Worm (Caenorhabditis elegans): ENCODE measurements around the gene srd-13.

Gene srd-13

DNA sequence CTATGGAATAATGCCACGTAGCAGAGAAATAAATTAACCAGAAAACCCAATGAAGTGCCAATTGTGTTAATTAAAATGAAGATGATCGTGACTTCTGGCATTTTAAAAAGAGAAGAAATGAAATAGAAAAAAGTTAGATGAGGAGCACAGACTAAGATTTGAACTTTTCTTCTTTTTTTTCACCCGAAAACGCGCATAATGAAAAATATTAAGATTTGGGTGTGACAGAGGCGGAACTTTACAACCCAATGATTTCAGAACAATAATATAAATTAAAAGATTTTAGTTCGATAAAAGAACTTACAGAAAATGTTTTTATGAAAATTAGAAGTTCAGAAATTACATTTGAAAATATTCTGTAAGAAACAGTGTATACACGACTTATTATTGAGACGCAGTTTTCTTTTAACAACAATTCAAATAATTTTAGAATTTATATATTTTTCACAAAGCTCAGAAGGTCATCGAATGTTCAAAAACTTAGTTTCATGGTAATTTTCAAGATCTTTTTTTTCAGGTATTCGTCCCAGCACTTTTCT is 10.1 kb upstream of the srd-13 start, which contains the start of the genes srd-8 and B0547.2:
TSS of gene srd-8 (minus strand) at position 101 of the 539 bp plus-strand sequence.
TSS of gene B0547.2 (plus strand) at position 489 of the 539 bp plus-strand sequence.
- TF ChIP-seq skn-1 (tag; optimal IDR thresholded peaks at IDR 0.05), result no peak
- no peak for TF ChIP-seq alr-1 (tag; optimal IDR thresholded peaks at IDR 0.05)
- no peak for TF ChIP-seq lin-13 (GFP tag; optimal IDR thresholded peaks at IDR 0.05)
- TF ChIP-seq nhr-10 (tag; optimal IDR thresholded peaks at IDR 0.05), result no peak
- no peak for TF ChIP-seq unc-62 (GFP tag; optimal IDR thresholded peaks at IDR 0.05)
- no peak for TF ChIP-seq lin-39 (tag; optimal IDR thresholded peaks at IDR 0.05)
- no peak for TF ChIP-seq ztf-4 (tag; optimal IDR thresholded peaks at IDR 0.05)
- TF ChIP-seq egl-27 (tag; optimal IDR thresholded peaks at IDR 0.05), result no peak

DNA sequence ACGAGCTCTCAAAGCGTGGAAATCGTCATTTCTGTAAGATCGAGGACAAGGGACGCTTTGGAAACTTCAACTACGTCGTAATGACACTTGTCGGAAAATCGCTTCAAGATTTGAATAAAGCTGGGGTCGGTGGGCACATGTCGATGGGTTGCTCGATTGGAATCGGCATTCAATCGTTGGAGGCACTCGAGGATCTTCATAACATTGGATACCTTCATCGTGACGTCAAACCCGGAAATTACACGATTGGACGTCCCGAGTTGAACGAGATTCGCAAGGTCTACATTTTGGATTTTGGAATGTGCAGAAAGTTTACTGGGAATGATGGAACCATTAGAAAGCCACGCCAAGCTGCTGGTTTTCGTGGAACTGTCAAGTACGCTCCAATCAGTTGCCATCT is 2.9 kb downstream of the srd-13 start:
- TF ChIP-seq ztf-1 (GFP tag; conservative IDR thresholded peaks at IDR 0.05) (no peak), alr-1 (tag; optimal IDR thresholded peaks at IDR 0.05) (no peak), ztf-11 (tag; optimal IDR thresholded peaks at IDR 0.05) (no peak), dmd-4 (tag; optimal IDR thresholded peaks at IDR 0.05) (no peak), F13H6.1 (tag; optimal IDR thresholded peaks at IDR 0.05) (no peak)

DNA sequence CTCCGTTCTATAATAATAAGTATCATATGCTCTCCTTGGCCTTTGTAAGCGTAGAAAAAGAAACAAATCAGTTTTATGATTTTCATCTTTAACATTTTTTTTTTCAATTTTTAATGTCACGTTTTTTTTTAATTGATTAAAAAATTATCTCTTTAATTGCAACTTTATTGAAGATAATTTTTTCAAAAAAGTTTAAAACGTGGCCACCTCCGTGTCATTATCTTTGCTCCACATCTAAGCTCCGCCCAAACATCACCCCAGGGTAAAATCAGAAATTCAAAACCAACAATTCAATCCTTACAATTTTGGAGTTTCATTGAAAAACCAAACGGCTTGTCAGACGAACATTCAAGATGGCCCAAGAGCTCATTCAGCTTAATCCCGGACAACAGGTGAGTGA is 3.8 kb downstream of the srd-13 start, which contains the start of gene ttbk-8.2:
TSS of gene ttbk-8.2 (plus strand) at position 301 of the 400 bp plus-strand sequence.
- TF ChIP-seq nhr-21 (tag; optimal IDR thresholded peaks at IDR 0.05) (no peak), ztf-4 (tag; optimal IDR thresholded peaks at IDR 0.05) (no peak), elt-1 (tag; optimal IDR thresholded peaks at IDR 0.05) (no peak), fos-1 (tag; optimal IDR thresholded peaks at IDR 0.05) (no peak)

DNA sequence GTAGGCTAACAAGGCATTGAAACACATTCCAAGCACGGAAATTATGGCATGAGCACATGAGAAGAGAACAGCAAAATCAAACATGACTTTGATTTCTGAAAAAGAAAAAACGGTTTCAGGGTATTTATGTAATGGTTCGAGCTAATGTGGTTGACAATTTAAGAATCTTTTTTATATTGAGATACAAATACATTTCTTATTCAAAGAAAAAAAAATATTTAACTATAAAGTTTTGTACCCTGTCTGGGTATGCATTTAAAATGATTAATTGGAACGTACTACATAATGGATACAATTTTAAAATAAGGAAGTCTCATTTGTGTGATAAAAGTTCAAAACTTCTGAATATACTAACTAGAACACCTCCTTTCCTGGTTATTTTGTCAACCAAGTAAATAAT is 5.3 kb downstream of the srd-13 start, which contains the start of gene srd-12:
TSS of gene srd-12 (minus strand) at position 101 of the 400 bp plus-strand sequence.
- TF ChIP-seq lin-13 (GFP tag; optimal IDR thresholded peaks at IDR 0.05) (no peak), peb-1 (tag; optimal IDR thresholded peaks at IDR 0.05) (no peak), ztf-4 (tag; optimal IDR thresholded peaks at IDR 0.05) (no peak), egl-27 (tag; optimal IDR thresholded peaks at IDR 0.05) (no peak), ama-1 (optimal IDR thresholded peaks at IDR 0.05) (no peak), unc-62 (GFP tag; optimal IDR thresholded peaks at IDR 0.05) (no peak), sma-3 (GFP tag; optimal IDR thresholded peaks at IDR 0.05) (no peak), mdl-1 (tag; optimal IDR thresholded peaks at IDR 0.05) (no peak), alr-1 (tag; optimal IDR thresholded peaks at IDR 0.05) (no peak), nhr-129 (tag; optimal IDR thresholded peaks at IDR 0.05) (no peak), elt-1 (tag; optimal IDR thresholded peaks at IDR 0.05) (no peak), ztf-11 (tag; optimal IDR thresholded peaks at IDR 0.05) (no peak), dmd-4 (tag; optimal IDR thresholded peaks at IDR 0.05) (no peak), nhr-11 (tag; optimal IDR thresholded peaks at IDR 0.05) (no peak)

DNA sequence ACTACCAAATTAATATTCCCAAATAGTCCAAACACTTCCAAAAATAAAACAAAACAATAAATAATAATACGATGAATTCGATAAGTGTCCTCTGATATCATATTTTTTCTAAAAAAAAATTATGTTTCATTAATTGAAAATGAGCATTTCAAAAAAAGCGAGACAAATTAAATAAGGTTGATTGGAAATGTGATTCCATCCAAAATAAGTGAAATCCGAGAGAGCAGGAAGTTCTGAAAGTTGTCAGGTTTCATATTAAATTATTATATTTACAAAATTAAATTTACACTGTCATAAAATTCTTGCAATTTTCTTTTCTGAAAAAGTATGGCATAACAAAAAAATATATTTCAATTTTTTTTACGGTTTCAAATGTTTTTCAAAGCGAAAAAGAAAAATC is 8.4 kb downstream of the srd-13 start, which contains the start of gene srsx-14:
TSS of gene srsx-14 (minus strand) at position 101 of the 400 bp plus-strand sequence.
- no peak for TF ChIP-seq mdl-1 (tag; optimal IDR thresholded peaks at IDR 0.05)
- TF ChIP-seq nhr-77 (tag; optimal IDR thresholded peaks at IDR 0.05), result no peak
- no peak for TF ChIP-seq peb-1 (tag; optimal IDR thresholded peaks at IDR 0.05)
- no peak for TF ChIP-seq F13H6.1 (tag; optimal IDR thresholded peaks at IDR 0.05)
- TF ChIP-seq ama-1 (optimal IDR thresholded peaks at IDR 0.05), result no peak
- TF ChIP-seq aly-2 (tag; optimal IDR thresholded peaks at IDR 0.05), result no peak
- no peak for TF ChIP-seq nhr-23 (tag; optimal IDR thresholded peaks at IDR 0.05)
- no peak for TF ChIP-seq unc-39 (tag; optimal IDR thresholded peaks at IDR 0.05)
- no peak for TF ChIP-seq nhr-129 (tag; optimal IDR thresholded peaks at IDR 0.05)
- no peak for TF ChIP-seq fos-1 (tag; optimal IDR thresholded peaks at IDR 0.05)
- TF ChIP-seq ceh-82 (tag; optimal IDR thresholded peaks at IDR 0.05), result no peak
- no peak for TF ChIP-seq unc-55 (GFP tag; optimal IDR thresholded peaks at IDR 0.05)
- no peak for TF ChIP-seq mab-5 (tag; optimal IDR thresholded peaks at IDR 0.05)
- TF ChIP-seq lsy-2 (tag; optimal IDR thresholded peaks at IDR 0.05), result no peak
- no peak for TF ChIP-seq nhr-11 (tag; optimal IDR thresholded peaks at IDR 0.05)

DNA sequence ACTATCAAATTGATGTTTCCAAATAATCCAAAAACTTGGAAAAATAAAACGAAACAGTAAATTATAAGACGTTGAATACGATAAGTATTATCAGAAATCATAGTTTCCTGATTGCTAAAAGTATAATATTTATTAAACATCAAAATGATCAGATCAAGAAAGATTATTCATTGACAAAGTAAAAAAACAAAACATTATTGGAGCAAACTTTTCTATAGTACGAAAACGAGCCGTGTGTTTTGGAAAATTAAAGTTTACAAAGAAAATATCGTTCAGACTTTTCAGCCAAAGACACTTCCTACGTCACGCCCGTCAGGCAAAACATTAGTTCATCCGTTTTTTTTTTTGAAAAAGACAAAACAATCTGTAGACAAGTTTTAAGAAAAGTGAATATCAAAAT is 11.7 kb downstream of the srd-13 start, which contains the start of gene srsx-15:
TSS of gene srsx-15 (minus strand) at position 101 of the 400 bp plus-strand sequence.
- TF ChIP-seq lin-11 (tag; optimal IDR thresholded peaks at IDR 0.05), result no peak
- no peak for TF ChIP-seq nhr-12 (tag; optimal IDR thresholded peaks at IDR 0.05)
- TF ChIP-seq sem-4 (tag; optimal IDR thresholded peaks at IDR 0.05), result no peak
- no peak for TF ChIP-seq nhr-23 (tag; optimal IDR thresholded peaks at IDR 0.05)
- TF ChIP-seq ama-1 (optimal IDR thresholded peaks at IDR 0.05), result no peak
